Worm (Caenorhabditis elegans): Measurements from ENCODE around the gene K08D10.13.

DNA sequence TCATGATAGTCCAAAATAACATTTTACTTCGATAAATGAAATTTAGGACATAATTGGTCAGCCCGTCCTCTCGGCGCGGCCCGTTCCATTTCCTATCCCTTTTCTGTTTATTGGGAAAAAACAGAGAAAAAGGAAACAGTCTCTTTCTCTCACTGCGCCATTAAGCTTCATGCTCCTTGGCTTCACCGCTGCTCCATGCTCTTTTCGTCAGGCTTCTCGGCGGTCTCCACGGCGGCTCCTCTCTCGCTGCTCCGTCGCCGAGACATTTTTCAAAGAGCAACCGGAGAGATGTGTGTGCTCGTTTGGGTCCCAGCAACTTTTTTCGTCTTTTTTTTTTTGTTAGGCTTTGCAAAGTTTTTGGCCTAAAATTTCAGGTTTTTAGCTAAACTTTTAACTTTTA is 39.5 kb upstream of the K08D10.13 start:
- no peak for TF ChIP-seq ceh-82 (tag; optimal IDR thresholded peaks at IDR 0.05)
- TF ChIP-seq nhr-25 (tag; optimal IDR thresholded peaks at IDR 0.05) = no peak
- TF ChIP-seq snpc-4 (tag; optimal IDR thresholded peaks at IDR 0.05) = no peak
- TF ChIP-seq lin-13 (GFP tag; optimal IDR thresholded peaks at IDR 0.05) = no peak
- TF ChIP-seq alr-1 (tag; optimal IDR thresholded peaks at IDR 0.05) = no peak
- no peak for TF ChIP-seq elt-3 (tag; optimal IDR thresholded peaks at IDR 0.05)
